Worm (Caenorhabditis elegans) whole organism, L2 larva: ENCODE measurements around the gene str-8.
"Not testable (repeated sequence)": the region's sequence is repeated elsewhere in the genome, so short reads cannot be mapped to it uniquely, and the experiment has no call there.

Experiments used
- R02D3.7 ChIP-seq: fragments of 150-350 bp; optimal IDR thresholded peaks from 2 replicates; lab custom pipeline; 2014; ENCODE audit warnings: missing biosample characterization, missing genetic modification characterization
- ama-1 ChIP-seq: fragments of 150-350 bp; optimal IDR thresholded peaks from 2 replicates; lab custom pipeline; 2018; ENCODE audit warnings: inconsistent platforms
- mbf-1 ChIP-seq: sonication (generic microtip); optimal IDR thresholded peaks from 2 replicates; lab custom pipeline; 2017; ENCODE audit warnings: missing biosample characterization, missing genetic modification characterization
- mdl-1 ChIP-seq, 2 experiments: fragments of 150-350 bp in 1 of 2; sonication (generic microtip) in 1 of 2; optimal IDR thresholded peaks; 2 replicates each; lab custom pipeline; 2017; ENCODE audit warnings: missing biosample characterization in 2 of 2, missing genetic modification characterization in 2 of 2
- nhr-11 ChIP-seq: fragments of 150-350 bp; optimal IDR thresholded peaks from 2 replicates; lab custom pipeline; 2014; ENCODE audit warnings: missing biosample characterization, missing genetic modification characterization
- nhr-25 ChIP-seq: fragments of 150-350 bp; sonication (generic microtip); optimal IDR thresholded peaks from 3 replicates; lab custom pipeline; 2014; ENCODE audit warnings: missing biosample characterization, missing genetic modification characterization
- sma-9 ChIP-seq, 2 experiments: fragments of 150-350 bp in 1 of 2; sonication (generic microtip) in 1 of 2; optimal IDR thresholded peaks; 2 replicates each; lab custom pipeline; 2014 to 2016; ENCODE audit warnings: missing genetic modification characterization in 2 of 2, mild to moderate bottlenecking in 1 of 2, missing biosample characterization in 1 of 2, missing compliant biosample characterization in 1 of 2, missing genetic modification reagents in 1 of 2, moderate library complexity in 1 of 2
- unc-62 ChIP-seq: fragments of 150-350 bp; optimal IDR thresholded peaks from 2 replicates; lab custom pipeline; 2014; ENCODE audit warnings: missing biosample characterization, missing genetic modification reagents, missing genetic modification characterization

DNA sequence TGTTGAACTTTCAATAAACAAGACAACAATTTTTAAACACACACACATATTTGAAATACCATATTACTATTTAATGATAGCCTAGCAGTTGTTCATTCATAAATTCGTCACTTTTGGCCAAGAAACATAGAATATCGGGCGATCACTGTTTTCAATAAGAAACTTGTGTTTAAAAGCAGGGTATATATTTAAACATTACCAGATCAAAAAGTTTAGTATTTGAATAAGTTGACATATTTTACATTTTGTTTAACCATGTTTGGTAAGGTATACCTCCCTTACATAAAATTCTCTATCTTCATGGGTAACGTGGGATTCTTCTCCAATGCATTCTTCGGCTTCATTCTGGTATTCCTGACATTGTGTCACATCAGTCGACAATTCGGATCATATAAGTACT lies at the start of gene str-8:
- TF ChIP-seq nhr-25; R02D3.7 (tag; lab: Kevin White, UChicago); ama-1 (lab: Kevin White, UChicago); mdl-1 (tag; optimal IDR thresholded peaks at IDR 0.05; lab: Kevin White, UChicago); unc-62; mbf-1 (tag; lab: Kevin White, UChicago); sma-9 (GFP tag; optimal IDR thresholded peaks at IDR 0.05; lab: Kevin White, UChicago); sma-9 (tag; optimal IDR thresholded peaks at IDR 0.05; lab: Kevin White, UChicago); nhr-11 (tag; lab: Kevin White, UChicago): not testable (repeated sequence)
